Worm (Caenorhabditis elegans) whole organism, L2 larva: Measurements from ENCODE around the gene nspg-1.

Experiments
- fos-1 ChIP-seq: fragments of 150-350 bp; optimal IDR thresholded peaks from 2 replicates; lab custom pipeline; 2014; ENCODE audit warnings: missing biosample characterization, missing genetic modification characterization
- snpc-4 ChIP-seq: fragments of 150-350 bp; optimal IDR thresholded peaks from 2 replicates; lab custom pipeline; 2014; ENCODE audit warnings: missing biosample characterization, missing genetic modification characterization

DNA sequence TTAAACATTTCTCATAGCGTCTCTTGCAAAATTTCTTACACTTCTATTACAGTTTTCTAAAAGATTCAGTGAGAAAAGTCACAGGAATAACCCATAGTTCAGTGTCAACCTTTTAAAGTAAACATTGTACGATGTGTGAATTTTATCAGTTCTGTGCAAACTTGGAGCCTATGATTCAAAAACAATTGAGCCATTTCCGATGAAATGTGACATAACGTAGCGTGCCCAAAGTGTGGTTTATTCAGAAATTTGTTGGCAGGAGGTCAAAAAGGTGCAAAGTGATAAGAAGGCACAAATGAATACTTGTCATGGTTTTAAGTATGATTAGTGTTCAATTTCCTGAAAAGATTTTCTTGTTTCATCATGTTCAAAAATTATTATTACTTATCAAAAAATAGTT, 9.7 kb upstream of the nspg-1 start:
- TF ChIP-seq fos-1 (peak; percentile 28), snpc-4 (tag; lab: Kevin White, UChicago) (no peak)
